Worm (Caenorhabditis elegans) whole organism, L4 larva: ENCODE results near the gene nrsn-1.

Experiments used
- F10B5.3 ChIP-seq: sonication (generic microtip); optimal IDR thresholded peaks from 2 replicates; lab custom pipeline; 2016; ENCODE audit warnings: mild to moderate bottlenecking, missing genetic modification characterization, missing compliant biosample characterization
- F49E8.2 ChIP-seq: sonication (generic microtip); optimal IDR thresholded peaks from 2 replicates; lab custom pipeline; 2016; ENCODE audit warnings: missing compliant biosample characterization, mild to moderate bottlenecking, missing genetic modification characterization, borderline replicate concordance
- Y75B8A.6 ChIP-seq: fragments of 200-800 bp; sonication (Bioruptor generic); IDR thresholded peaks from 2 replicates; pipeline ENCODE4 v1.3.6; 2022; ENCODE audit warnings: missing genetic modification reagents, missing genetic modification characterization, missing compliant biosample characterization
- ZK337.2 ChIP-seq: fragments of 200-800 bp; sonication (Bioruptor generic); IDR thresholded peaks from 2 replicates; pipeline ENCODE4 v1.3.6; 2022; ENCODE audit warnings: missing genetic modification reagents, missing genetic modification characterization, missing compliant biosample characterization
- aha-1 ChIP-seq: fragments of 150-350 bp; peaks from one replicate; lab custom pipeline; 2014; ENCODE audit warnings: missing biosample characterization, missing genetic modification characterization
- arid-1 ChIP-seq: fragments of 200-800 bp; sonication (Bioruptor generic); conservative IDR thresholded peaks from 2 replicates; pipeline ENCODE4 v1.3.6; 2022; ENCODE audit warnings: missing genetic modification reagents, missing genetic modification characterization, missing compliant biosample characterization
- attf-4 ChIP-seq: sonication (generic microtip); optimal IDR thresholded peaks from 3 replicates; lab custom pipeline; 2017; ENCODE audit warnings: missing biosample characterization, missing genetic modification characterization
- ces-1 ChIP-seq: fragments of 150-350 bp; sonication (generic microtip); optimal IDR thresholded peaks from 4 replicates; lab custom pipeline; 2014; ENCODE audit warnings: missing biosample characterization, missing genetic modification reagents, missing genetic modification characterization
- daf-16 ChIP-seq, 3 experiments: sonication (generic microtip); optimal IDR thresholded peaks; 2 replicates each; lab custom pipeline; 2016 to 2017; ENCODE audit warnings: missing genetic modification characterization in 3 of 3, missing genetic modification reagents in 3 of 3, mild to moderate bottlenecking in 2 of 3, missing compliant biosample characterization in 2 of 3, missing biosample characterization in 1 of 3, moderate library complexity in 1 of 3
- daf-8 ChIP-seq: fragments of 200-800 bp; sonication (Bioruptor generic); IDR thresholded peaks from 2 replicates; pipeline ENCODE4 v1.3.6; 2022; ENCODE audit warnings: missing genetic modification characterization, missing compliant biosample characterization
- dmd-6 ChIP-seq: fragments of 200-800 bp; sonication (Bioruptor generic); IDR thresholded peaks from 2 replicates; pipeline ENCODE4 v1.3.6; 2022; ENCODE audit warnings: missing genetic modification reagents, missing genetic modification characterization, missing compliant biosample characterization
- dve-1 ChIP-seq: sonication (generic microtip); optimal IDR thresholded peaks from 2 replicates; lab custom pipeline; 2017; ENCODE audit warnings: antibody characterized with exemption, mild to moderate bottlenecking, missing genetic modification characterization, missing compliant biosample characterization; ENCODE audit not compliant: insufficient read depth
- egl-43 ChIP-seq: fragments of 200-800 bp; sonication (Bioruptor generic); IDR thresholded peaks from 2 replicates; pipeline ENCODE4 v1.3.6; 2022; ENCODE audit warnings: missing genetic modification reagents, missing genetic modification characterization, missing compliant biosample characterization
- fkh-10 ChIP-seq: fragments of 150-350 bp; optimal IDR thresholded peaks from 2 replicates; lab custom pipeline; 2014; ENCODE audit warnings: missing biosample characterization, missing genetic modification reagents, missing genetic modification characterization
- hlh-11 ChIP-seq: fragments of 200-800 bp; sonication (Bioruptor generic); optimal IDR thresholded peaks from 2 replicates; lab custom pipeline; 2018; ENCODE audit warnings: mild to moderate bottlenecking, missing genetic modification characterization, missing compliant biosample characterization
- hlh-30 ChIP-seq: sonication (generic microtip); optimal IDR thresholded peaks from 2 replicates; lab custom pipeline; 2017; ENCODE audit warnings: antibody characterized with exemption, mild to moderate bottlenecking, missing genetic modification characterization, missing compliant biosample characterization; ENCODE audit not compliant: insufficient read depth
- lin-1 ChIP-seq: fragments of 200-800 bp; sonication (Bioruptor generic); IDR thresholded peaks from 2 replicates; pipeline ENCODE4 v1.3.6; 2022; ENCODE audit warnings: missing genetic modification reagents, missing genetic modification characterization, missing compliant biosample characterization
- lin-29 ChIP-seq: fragments of 200-800 bp; sonication (Bioruptor generic); IDR thresholded peaks from 2 replicates; pipeline ENCODE4 v1.3.6; 2022; ENCODE audit warnings: missing genetic modification reagents, missing genetic modification characterization, missing compliant biosample characterization
- lin-38 ChIP-seq: fragments of 200-800 bp; sonication (Bioruptor generic); IDR thresholded peaks from 2 replicates; pipeline ENCODE4 v1.3.6; 2022; ENCODE audit warnings: missing genetic modification reagents, missing genetic modification characterization, missing compliant biosample characterization
- lir-3 ChIP-seq: sonication (generic microtip); optimal IDR thresholded peaks from 2 replicates; lab custom pipeline; 2016; ENCODE audit warnings: mild to moderate bottlenecking, missing genetic modification characterization, missing compliant biosample characterization
- lsy-2 ChIP-seq, 2 experiments: fragments of 150-350 bp in 1 of 2; sonication (generic microtip) in 1 of 2; optimal IDR thresholded peaks; 2 replicates each; lab custom pipeline; 2014 to 2017; ENCODE audit warnings: missing biosample characterization in 2 of 2, missing genetic modification characterization in 2 of 2
- madf-5 ChIP-seq, 2 experiments: fragments of 200-800 bp; sonication (Bioruptor generic); IDR thresholded peaks; 2 replicates each; pipeline ENCODE4 v1.3.6; 2022; ENCODE audit warnings: missing compliant biosample characterization in 2 of 2, missing genetic modification characterization in 2 of 2
- madf-9 ChIP-seq: fragments of 200-800 bp; sonication (Bioruptor generic); conservative IDR thresholded peaks from 2 replicates; pipeline ENCODE4 v1.3.6; 2022; ENCODE audit warnings: missing genetic modification reagents, missing genetic modification characterization, missing compliant biosample characterization
- mdt-29 ChIP-seq: fragments of 200-800 bp; sonication (Bioruptor generic); IDR thresholded peaks from 2 replicates; pipeline ENCODE4 v1.3.6; 2022; ENCODE audit warnings: missing genetic modification reagents, missing genetic modification characterization, missing compliant biosample characterization
- mep-1 ChIP-seq: fragments of 150-350 bp; sonication (generic microtip); optimal IDR thresholded peaks from 3 replicates; lab custom pipeline; 2014; ENCODE audit warnings: missing biosample characterization, missing genetic modification characterization
- mes-2 ChIP-seq: sonication (generic microtip); optimal IDR thresholded peaks from 2 replicates; lab custom pipeline; 2016; ENCODE audit warnings: missing genotype, mild to moderate bottlenecking, missing genetic modification characterization, missing compliant biosample characterization; ENCODE audit not compliant: poor library complexity, severe bottlenecking
- nhr-11 ChIP-seq: fragments of 150-350 bp; optimal IDR thresholded peaks from 2 replicates; lab custom pipeline; 2014; ENCODE audit warnings: missing biosample characterization, missing genetic modification characterization
- nhr-6 ChIP-seq: fragments of 150-350 bp; optimal IDR thresholded peaks from 2 replicates; lab custom pipeline; 2014; ENCODE audit warnings: missing biosample characterization, missing genetic modification characterization
- nhr-77 ChIP-seq: fragments of 150-350 bp; optimal IDR thresholded peaks from 2 replicates; lab custom pipeline; 2014; ENCODE audit warnings: missing biosample characterization, missing genetic modification characterization
- pha-4 ChIP-seq, 2 experiments: fragments of 150-350 bp in 1 of 2; fragments of 200-800 bp in 1 of 2; sonication (Bioruptor generic) in 1 of 2; IDR thresholded peaks in 1 of 2; optimal IDR thresholded peaks in 1 of 2; 2 replicates each; pipeline versions ENCODE4 v1.3.6 to Lab custom; 2014 to 2022; ENCODE audit warnings: missing genetic modification characterization in 2 of 2, missing genetic modification reagents in 2 of 2, missing biosample characterization in 1 of 2, missing compliant biosample characterization in 1 of 2
- sdz-12 ChIP-seq: fragments of 200-800 bp; sonication (Bioruptor generic); optimal IDR thresholded peaks from 2 replicates; lab custom pipeline; 2018; ENCODE audit warnings: mild to moderate bottlenecking, missing genetic modification characterization, missing compliant biosample characterization
- skn-1 ChIP-seq: fragments of 150-350 bp; optimal IDR thresholded peaks from 2 replicates; lab custom pipeline; 2014; ENCODE audit warnings: missing biosample characterization, missing genetic modification characterization
- unc-130 ChIP-seq: sonication (generic microtip); optimal IDR thresholded peaks from 2 replicates; lab custom pipeline; 2016; ENCODE audit warnings: missing genetic modification reagents, missing genetic modification characterization, missing compliant biosample characterization
- unc-62 ChIP-seq, 3 experiments: fragments of 150-350 bp in 1 of 3; sonication (generic microtip); optimal IDR thresholded peaks in 2 of 3; peaks in 1 of 3; 1 replicate in 1 of 3; 2 replicates in 2 of 3; lab custom pipeline; 2014 to 2017; ENCODE audit warnings: missing biosample characterization in 3 of 3, missing genetic modification characterization in 3 of 3, missing genetic modification reagents in 3 of 3, missing genotype in 1 of 3
- zfp-3 ChIP-seq: fragments of 200-800 bp; sonication (Bioruptor generic); conservative IDR thresholded peaks from 2 replicates; pipeline ENCODE4 v1.3.6; 2022; ENCODE audit warnings: missing genetic modification reagents, missing genetic modification characterization, missing compliant biosample characterization
- ztf-7 ChIP-seq: fragments of 150-350 bp; optimal IDR thresholded peaks from 2 replicates; lab custom pipeline; 2014; ENCODE audit warnings: missing biosample characterization, missing genetic modification characterization

Gene nrsn-1

DNA sequence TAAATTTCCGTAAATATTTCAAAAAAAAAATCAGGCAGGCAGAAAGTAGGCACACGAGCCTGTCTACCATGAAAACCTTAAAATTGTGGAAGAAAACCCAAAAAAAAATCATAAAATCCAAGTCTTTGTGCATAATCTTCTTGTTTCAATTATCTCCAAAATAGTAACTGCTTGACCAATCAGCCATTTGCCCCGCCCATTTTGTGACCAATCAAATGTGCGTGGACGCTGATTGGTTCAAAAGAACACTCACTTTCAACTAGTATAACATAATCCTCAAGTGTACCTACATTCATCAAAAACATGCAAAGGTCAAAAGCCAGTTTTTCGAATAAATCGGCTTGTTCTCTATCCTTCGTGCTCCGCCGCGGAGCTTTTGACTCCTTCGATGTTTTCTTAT, 37.3 kb downstream of the nrsn-1 start:
- TF ChIP-seq fkh-10 (GFP tag; lab: Kevin White, UChicago) (no peak), aha-1 (peak; percentile 51), unc-62 (GFP tag; optimal IDR thresholded peaks at IDR 0.05 in 1 of 2; lab: Kevin White, UChicago) (peak in 1 of 2 experiments; percentile 71), unc-62 (tag; optimal IDR thresholded peaks at IDR 0.05; lab: Kevin White, UChicago) (no peak)

DNA sequence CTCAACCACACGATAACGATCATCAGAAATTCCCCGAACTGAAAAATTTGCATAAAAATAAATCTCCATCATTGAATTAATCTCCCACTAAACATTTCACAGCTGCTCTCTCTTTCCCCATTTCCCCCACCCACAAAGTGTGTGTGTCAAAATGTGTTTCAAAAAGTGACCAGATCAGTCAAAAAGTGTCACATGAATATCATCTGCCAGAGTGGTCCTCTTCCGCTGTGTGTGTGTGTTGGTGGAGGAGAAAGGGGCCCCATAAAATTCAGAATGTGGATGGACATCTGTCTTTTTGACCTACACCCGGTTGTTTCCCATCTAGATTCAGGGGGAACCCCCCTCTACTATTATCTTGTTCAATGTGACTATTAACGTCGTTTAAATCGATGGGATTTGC, 38.6 kb downstream of the nrsn-1 start:
- TF ChIP-seq lin-29 (no peak), lsy-2 (tag; optimal IDR thresholded peaks at IDR 0.05; lab: Kevin White, UChicago) (no peak), nhr-11 (tag; lab: Kevin White, UChicago) (peak; percentile 16), lin-1 (GFP tag; lab: Robert Waterston, UW) (no peak), dve-1 (tag; lab: Kevin White, UChicago) (no peak), dmd-6 (no peak), egl-43 (no peak), hlh-11 (tag; lab: Kevin White, UChicago) (peak; percentile 41), lin-38 (no peak), hlh-30 (tag; lab: Kevin White, UChicago) (peak; percentile 45), mes-2 (no peak), pha-4 (GFP tag; IDR thresholded peaks at IDR 0.05; lab: Robert Waterston, UW) (no peak), pha-4 (tag; optimal IDR thresholded peaks at IDR 0.05; lab: Kevin White, UChicago) (no peak)

ce11 chrV:3673080-3673479, 42.7 kb downstream of the nrsn-1 start, which contains the start of gene pals-33:
TSS of gene pals-33 (plus strand) at chrV:3673380.
- no peak for TF ChIP-seq arid-1 (GFP tag; lab: Robert Waterston, UW)
- TF ChIP-seq mdt-29 (GFP tag; lab: Robert Waterston, UW) = no peak
- TF ChIP-seq daf-16 (GFP tag; optimal IDR thresholded peaks at IDR 0.05; lab: Kevin White, UChicago) = no peak
- TF ChIP-seq daf-16 (tag; optimal IDR thresholded peaks at IDR 0.05; lab: Kevin White, UChicago) = peak; percentile 56
- TF ChIP-seq lir-3 (tag; lab: Kevin White, UChicago) = no peak
- TF ChIP-seq ZK337.2 (GFP tag; lab: Robert Waterston, UW) = no peak
- no peak for TF ChIP-seq mes-2
- peak; percentile 27 for TF ChIP-seq aha-1
- no peak for TF ChIP-seq daf-8 (GFP tag; lab: Robert Waterston, UW)
- no peak for TF ChIP-seq ces-1 (GFP tag; lab: Kevin White, UChicago)
- no peak for TF ChIP-seq madf-9 (GFP tag; lab: Robert Waterston, UW)
- no peak for TF ChIP-seq zfp-3
- TF ChIP-seq attf-4 (tag; lab: Kevin White, UChicago) = no peak
- TF ChIP-seq sdz-12 (GFP tag; lab: Kevin White, UChicago) = no peak
- TF ChIP-seq nhr-77 = no peak
- no peak for TF ChIP-seq madf-5 (GFP tag; IDR thresholded peaks at IDR 0.05; lab: Robert Waterston, UW)
- TF ChIP-seq, all 104 proteins: peak for 2

ce11 chrV:3670499-3670898, 45.3 kb downstream of the nrsn-1 start, which contains the start of gene Y39H10B.3:
TSS of gene Y39H10B.3 (plus strand) at chrV:3670799.
- TF ChIP-seq nhr-77 (no peak), skn-1 (tag; lab: Kevin White, UChicago) (no peak), ztf-7 (tag; lab: Kevin White, UChicago) (no peak), unc-130 (GFP tag; lab: Kevin White, UChicago) (no peak), F49E8.2 (tag; lab: Kevin White, UChicago) (no peak), mep-1 (tag; lab: Kevin White, UChicago) (no peak), F10B5.3 (tag; lab: Kevin White, UChicago) (no peak), Y75B8A.6 (GFP tag; lab: Robert Waterston, UW) (no peak), nhr-6 (tag; lab: Kevin White, UChicago) (no peak), aha-1 (no peak)
- TF ChIP-seq, all 104 proteins: peak for 0
